Fruit fly (Drosophila melanogaster) whole organism, embryonic: ENCODE results near the gene Scgbeta.

Source experiments
- ATbp ChIP-seq: fragments of 200-800 bp; sonication (Bioruptor generic); optimal IDR thresholded peaks from 2 replicates; lab custom pipeline; 2017; ENCODE audit warnings: missing biosample characterization, mild to moderate bottlenecking, missing genetic modification characterization, missing genetic modification reagents
- CG10543 ChIP-seq: fragments of 200-800 bp; sonication (Bioruptor generic); optimal IDR thresholded peaks from 3 replicates; lab custom pipeline; 2017; ENCODE audit warnings: missing biosample characterization, mild to moderate bottlenecking, missing genetic modification characterization, moderate library complexity
- CG12071 ChIP-seq: fragments of 200-800 bp; sonication (Bioruptor generic); optimal IDR thresholded peaks from 3 replicates; lab custom pipeline; 2018; ENCODE audit warnings: missing biosample characterization, mild to moderate bottlenecking, missing genetic modification characterization
- CG13287 ChIP-seq: fragments of 200-800 bp; sonication (Bioruptor generic); IDR thresholded peaks from 2 replicates; pipeline ENCODE4 v1.3.6; 2022; ENCODE audit warnings: missing biosample characterization, missing genetic modification characterization; ENCODE audit not compliant: partially characterized antibody
- CG15514 ChIP-seq: fragments of 200-800 bp; sonication (Bioruptor generic); optimal IDR thresholded peaks from 3 replicates; lab custom pipeline; 2017; ENCODE audit warnings: missing biosample characterization, missing genetic modification characterization, mild to moderate bottlenecking, moderate library complexity, missing genetic modification reagents
- CG17186 ChIP-seq: fragments of 200-800 bp; sonication (Bioruptor generic); optimal IDR thresholded peaks from 3 replicates; lab custom pipeline; 2017; ENCODE audit warnings: missing biosample characterization, missing genetic modification reagents, missing genetic modification characterization
- CG18011 ChIP-seq: fragments of 200-800 bp; sonication (Bioruptor generic); optimal IDR thresholded peaks from 2 replicates; lab custom pipeline; 2017; ENCODE audit warnings: missing biosample characterization, missing genetic modification characterization, mild to moderate bottlenecking, moderate library complexity, missing genotype
- CG30403 ChIP-seq: fragments of 200-800 bp; sonication (Bioruptor generic); optimal IDR thresholded peaks from 3 replicates; lab custom pipeline; 2016; ENCODE audit warnings: missing biosample characterization, missing genetic modification characterization
- CG31224 ChIP-seq: fragments of 200-800 bp; sonication (Bioruptor generic); IDR thresholded peaks from 2 replicates; pipeline ENCODE4 v1.3.6; 2022; ENCODE audit warnings: missing biosample characterization, missing genetic modification characterization
- CG3838 ChIP-seq: fragments of 200-800 bp; sonication (Bioruptor generic); optimal IDR thresholded peaks from 3 replicates; lab custom pipeline; 2016; ENCODE audit warnings: missing biosample characterization, missing genetic modification characterization
- CG42726 ChIP-seq: fragments of 200-800 bp; sonication (Bioruptor generic); IDR thresholded peaks from 2 replicates; pipeline ENCODE4 v1.3.6; 2022; ENCODE audit warnings: missing biosample characterization, missing genetic modification characterization; ENCODE audit not compliant: partially characterized antibody
- CG7786 ChIP-seq: fragments of 200-800 bp; sonication (Bioruptor generic); optimal IDR thresholded peaks from 2 replicates; lab custom pipeline; 2016; ENCODE audit warnings: missing biosample characterization, missing genetic modification characterization
- CG7928 ChIP-seq: fragments of 200-800 bp; sonication (Bioruptor generic); optimal IDR thresholded peaks from 2 replicates; lab custom pipeline; 2017; ENCODE audit warnings: missing biosample characterization, mild to moderate bottlenecking, missing genetic modification characterization
- CG8281 ChIP-seq: fragments of 200-800 bp; sonication (Bioruptor generic); optimal IDR thresholded peaks from 2 replicates; lab custom pipeline; 2018; ENCODE audit warnings: missing biosample characterization, mild to moderate bottlenecking, missing genetic modification characterization, moderate library complexity
- CG9215 ChIP-seq: fragments of 200-800 bp; sonication (Bioruptor generic); IDR thresholded peaks from 2 replicates; pipeline ENCODE4 v1.3.6; 2022; ENCODE audit warnings: missing biosample characterization, missing genetic modification characterization
- Dref ChIP-seq: fragments of 200-800 bp; sonication (Bioruptor generic); IDR thresholded peaks from 2 replicates; pipeline ENCODE4 v1.3.6; 2022; ENCODE audit warnings: missing biosample characterization, missing genetic modification characterization
- Ets65A ChIP-seq: fragments of 200-800 bp; sonication (Bioruptor generic); peaks from one replicate; lab custom pipeline; 2016; ENCODE audit warnings: missing biosample characterization, missing genetic modification characterization
- HmgZ ChIP-seq: fragments of 200-800 bp; sonication (Bioruptor generic); optimal IDR thresholded peaks from 2 replicates; lab custom pipeline; 2018; ENCODE audit warnings: missing biosample characterization, mild to moderate bottlenecking, missing genetic modification characterization
- Jarid2 ChIP-seq: fragments of 200-800 bp; sonication (Bioruptor generic); optimal IDR thresholded peaks from 3 replicates; lab custom pipeline; 2017; ENCODE audit warnings: mild to moderate bottlenecking, missing biosample characterization, missing genetic modification reagents, missing genetic modification characterization
- MTF-1 ChIP-seq: fragments of 200-800 bp; sonication (Bioruptor generic); optimal IDR thresholded peaks from 2 replicates; lab custom pipeline; 2018; ENCODE audit warnings: missing biosample characterization, mild to moderate bottlenecking, missing genetic modification characterization, borderline replicate concordance
- Pdp1 ChIP-seq, 2 experiments: fragments of 200-800 bp; sonication (Bioruptor generic); optimal IDR thresholded peaks; 3 replicates each; lab custom pipeline; 2016; ENCODE audit warnings: missing biosample characterization in 2 of 2, missing genetic modification characterization in 2 of 2, mild to moderate bottlenecking in 1 of 2, moderate library complexity in 1 of 2
- aop ChIP-seq: fragments of 200-800 bp; sonication (Bioruptor generic); IDR thresholded peaks from 2 replicates; pipeline ENCODE4 v1.3.6; 2022; ENCODE audit warnings: missing biosample characterization, missing genetic modification characterization
- bbx ChIP-seq: fragments of 200-800 bp; sonication (Bioruptor generic); IDR thresholded peaks from 2 replicates; pipeline ENCODE4 v1.3.6; 2022; ENCODE audit warnings: missing biosample characterization, missing genetic modification characterization; ENCODE audit not compliant: partially characterized antibody
- cg ChIP-seq: fragments of 200-800 bp; sonication (Bioruptor generic); optimal IDR thresholded peaks from 3 replicates; lab custom pipeline; 2019; ENCODE audit warnings: missing biosample characterization, mild to moderate bottlenecking, missing genetic modification characterization, moderate library complexity
- chinmo ChIP-seq: fragments of 200-800 bp; sonication (Bioruptor generic); IDR thresholded peaks from 4 replicates; pipeline ENCODE4 v1.3.6; 2022; ENCODE audit warnings: missing biosample characterization, missing genetic modification characterization; ENCODE audit not compliant: partially characterized antibody
- dpn ChIP-seq, 2 experiments: fragments of 200-800 bp; sonication (Bioruptor generic); optimal IDR thresholded peaks; 3 replicates each; lab custom pipeline; 2016; ENCODE audit warnings: missing biosample characterization in 2 of 2, missing genetic modification characterization in 2 of 2
- dysf ChIP-seq: fragments of 200-800 bp; sonication (Bioruptor generic); IDR thresholded peaks from 3 replicates; pipeline ENCODE4 v1.3.6; 2022; ENCODE audit warnings: missing biosample characterization, missing genetic modification characterization
- exex ChIP-seq: fragments of 200-800 bp; sonication (Bioruptor generic); optimal IDR thresholded peaks from 4 replicates; lab custom pipeline; 2018; ENCODE audit warnings: missing biosample characterization, mild to moderate bottlenecking, missing genetic modification characterization, moderate library complexity
- gro ChIP-seq: fragments of 200-800 bp; sonication (Bioruptor generic); optimal IDR thresholded peaks from 2 replicates; lab custom pipeline; 2016; ENCODE audit warnings: missing biosample characterization, missing genetic modification characterization
- jing ChIP-seq: fragments of 200-800 bp; sonication (Bioruptor generic); optimal IDR thresholded peaks from 2 replicates; lab custom pipeline; 2018; ENCODE audit warnings: missing biosample characterization, mild to moderate bottlenecking, missing genetic modification characterization
- lab ChIP-seq: fragments of 200-800 bp; sonication (Bioruptor generic); optimal IDR thresholded peaks from 3 replicates; lab custom pipeline; 2017; ENCODE audit warnings: missing biosample characterization, missing genetic modification characterization, mild to moderate bottlenecking, moderate library complexity, missing genetic modification reagents
- mirr ChIP-seq: fragments of 200-800 bp; sonication (Bioruptor generic); optimal IDR thresholded peaks from 3 replicates; lab custom pipeline; 2018; ENCODE audit warnings: missing biosample characterization, mild to moderate bottlenecking, missing genetic modification characterization
- nerfin-2 ChIP-seq: fragments of 200-800 bp; sonication (Bioruptor generic); IDR thresholded peaks from 2 replicates; pipeline ENCODE4 v1.3.6; 2022; ENCODE audit warnings: missing biosample characterization, missing genetic modification characterization; ENCODE audit not compliant: partially characterized antibody
- org-1 ChIP-seq: fragments of 200-800 bp; sonication (Bioruptor generic); optimal IDR thresholded peaks from 2 replicates; lab custom pipeline; 2017; ENCODE audit warnings: missing biosample characterization, missing genetic modification characterization
- run ChIP-seq: fragments of 200-800 bp; sonication (Bioruptor generic); optimal IDR thresholded peaks from 3 replicates; lab custom pipeline; 2018; ENCODE audit warnings: missing biosample characterization, mild to moderate bottlenecking, missing genetic modification characterization
- sens ChIP-seq: fragments of 200-800 bp; sonication (Bioruptor generic); peaks from one replicate; lab custom pipeline; 2016; ENCODE audit warnings: missing biosample characterization, missing genetic modification characterization
- slou ChIP-seq: fragments of 200-800 bp; sonication (Bioruptor generic); optimal IDR thresholded peaks from 3 replicates; lab custom pipeline; 2016; ENCODE audit warnings: missing biosample characterization, missing genetic modification characterization
- so ChIP-seq: fragments of 200-800 bp; sonication (Bioruptor generic); IDR thresholded peaks from 3 replicates; pipeline ENCODE4 v1.3.6; 2022; ENCODE audit warnings: missing biosample characterization, missing genetic modification characterization
- sug ChIP-seq: fragments of 200-800 bp; optimal IDR thresholded peaks from 2 replicates; lab custom pipeline; 2019; ENCODE audit warnings: missing biosample characterization, mild to moderate bottlenecking, missing genetic modification characterization, moderate library complexity
- tll ChIP-seq, 2 experiments: fragments of 200-800 bp in 1 of 2; fragments of >200 bp in 1 of 2; sonication (Bioruptor generic) in 1 of 2; optimal IDR thresholded peaks; 2 replicates each; lab custom pipeline; 2017 to 2019; ENCODE audit warnings: missing biosample characterization in 2 of 2, missing genetic modification characterization in 2 of 2, mild to moderate bottlenecking in 1 of 2, moderate library complexity in 1 of 2
- z ChIP-seq: fragments of 200-800 bp; sonication (Bioruptor generic); IDR thresholded peaks from 3 replicates; pipeline ENCODE4 v1.3.6; 2022; ENCODE audit warnings: missing biosample characterization, missing genetic modification characterization

The Scgbeta gene

DNA sequence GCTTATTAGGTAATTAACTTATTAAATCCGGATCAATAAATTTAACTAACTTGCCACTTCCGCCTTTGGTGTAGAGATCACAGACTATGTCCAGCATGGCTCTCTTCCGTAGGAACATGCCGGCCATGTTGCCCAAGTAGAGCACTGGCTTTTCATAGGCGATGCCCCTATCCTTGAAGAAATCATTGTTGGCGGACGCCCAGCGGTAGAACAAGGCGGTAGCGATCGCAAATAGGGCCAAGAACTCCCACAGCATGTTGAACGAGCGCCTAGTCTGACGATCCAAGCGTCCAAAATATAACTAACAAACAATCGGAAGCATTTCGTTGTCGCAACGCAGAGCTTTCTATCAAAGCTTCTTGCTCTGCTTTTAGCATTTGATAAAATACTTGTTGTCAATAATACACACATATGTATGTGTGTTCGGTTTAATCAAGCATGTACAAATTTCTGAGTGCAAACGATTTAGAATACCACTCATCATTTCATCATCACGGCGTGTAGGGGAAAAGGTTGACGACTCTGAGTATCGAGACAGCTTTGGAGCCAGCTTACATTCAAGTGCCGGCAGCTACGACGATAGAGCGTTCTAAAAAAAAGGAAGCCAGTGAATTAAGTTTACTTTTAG lies 23.5 kb downstream of the Scgbeta start, which contains the start of gene Cyp9f3 (continued):
- TF ChIP-seq jing (GFP tag; lab: Kevin White, UChicago) (no peak), ATbp (no peak), CG15514 (peak; percentile 3), CG3838 (GFP tag; lab: Kevin White, UChicago) (peak; percentile 10), so (GFP tag; lab: Robert Waterston, UW) (no peak), CG10543 (GFP tag; lab: Kevin White, UChicago) (peak; percentile 79), Ets65A (peak; percentile 50), CG7786 (GFP tag; lab: Kevin White, UChicago) (no peak), CG12071 (peak; percentile 19), sug (peak; percentile 2), CG8281 (peak; percentile 8), dysf (GFP tag; lab: Robert Waterston, UW) (0 out of 3 replicates have a peak, but pooled peaks have one; percentile 22), chinmo (GFP tag; lab: Robert Waterston, UW) (0 out of 4 replicates have a peak, but pooled peaks have one; percentile 43), CG9215 (no peak), MTF-1 (GFP tag; lab: Kevin White, UChicago) (peak; percentile 22), cg (GFP tag; lab: Kevin White, UChicago) (peak; percentile 40), run (tag; lab: Kevin White, UChicago) (no peak), bbx (GFP tag; lab: Robert Waterston, UW) (0 out of 2 replicates have a peak, but pooled peaks have one; percentile 9), CG13287 (peak; percentile 25; the same call in 1 of the 2 replicates), CG42726 (GFP tag; lab: Robert Waterston, UW) (peak; percentile 46; the same call in 1 of the 2 replicates), CG7928 (no peak), aop (GFP tag; lab: Robert Waterston, UW) (no peak), Dref (GFP tag; lab: Robert Waterston, UW) (0 out of 2 replicates have a peak, but pooled peaks have one; percentile 10), lab (GFP tag; lab: Kevin White, UChicago) (peak; percentile 25), CG17186 (GFP tag; lab: Kevin White, UChicago) (no peak), exex (tag; lab: Kevin White, UChicago) (peak; percentile 53), CG30403 (no peak), mirr (peak; percentile 69), nerfin-2 (GFP tag; lab: Robert Waterston, UW) (0 out of 2 replicates have a peak, but pooled peaks have one; percentile 20), HmgZ (tag; lab: Kevin White, UChicago) (peak; percentile 13), gro (GFP tag; lab: Kevin White, UChicago) (peak; percentile 14), CG18011 (peak; percentile 9), org-1 (GFP tag; lab: Kevin White, UChicago) (no peak), sens (peak; percentile 1), z (GFP tag; lab: Robert Waterston, UW) (peak; percentile 88), CG31224 (GFP tag; lab: Robert Waterston, UW) (no peak), Pdp1 (GFP tag; optimal IDR thresholded peaks at IDR 0.05; lab: Kevin White, UChicago) (peak in 1 of 2 experiments; percentile 17), slou (GFP tag; lab: Kevin White, UChicago) (no peak), Jarid2 (peak; percentile 54), dpn (GFP tag; optimal IDR thresholded peaks at IDR 0.05; lab: Kevin White, UChicago) (no peak), tll (GFP tag; optimal IDR thresholded peaks at IDR 0.05; lab: Kevin White, UChicago) (no peak)
